Worm (Caenorhabditis elegans) whole organism, L2 larva: Measurements from ENCODE around the gene B0361.4.

Experiments used
- unc-39 ChIP-seq: fragments of 150-350 bp; optimal IDR thresholded peaks from 2 replicates; lab custom pipeline; 2014; ENCODE audit warnings: missing biosample characterization, missing genetic modification characterization
- ztf-1 ChIP-seq: fragments of 200-800 bp; sonication (Bioruptor generic); conservative IDR thresholded peaks from 2 replicates; pipeline ENCODE4 v1.3.6; 2022; ENCODE audit warnings: missing genetic modification characterization, missing compliant biosample characterization
- ztf-11 ChIP-seq: sonication (generic microtip); optimal IDR thresholded peaks from 2 replicates; lab custom pipeline; 2017; ENCODE audit warnings: missing biosample characterization, missing genetic modification characterization

- no peak for TF ChIP-seq ztf-1 (GFP tag; lab: Robert Waterston, UW)
- no peak for TF ChIP-seq unc-39 (tag; lab: Kevin White, UChicago)
- no peak for TF ChIP-seq ztf-11 (tag; lab: Kevin White, UChicago)
These were observed 20.1 kb upstream of the B0361.4 start, which contains the start of gene pars-1 for ce11 chrIII:7238727-7239126.
